Worm (Caenorhabditis elegans): Measurements from ENCODE around the gene C15H7.4.

- TF ChIP-seq ama-1 (optimal IDR thresholded peaks at IDR 0.05) (no peak), B0310.2 (tag; optimal IDR thresholded peaks at IDR 0.05) (no peak), hnd-1 (tag; optimal IDR thresholded peaks at IDR 0.05) (no peak), scrt-1 (GFP tag; IDR thresholded peaks at IDR 0.05) (no peak), sea-1 (GFP tag; conservative IDR thresholded peaks at IDR 0.05) (no peak), ets-7 (tag; optimal IDR thresholded peaks at IDR 0.05) (no peak), aly-1 (tag; optimal IDR thresholded peaks at IDR 0.05) (no peak), flt-1 (GFP tag; IDR thresholded peaks at IDR 0.05) (no peak), tra-4 (tag; optimal IDR thresholded peaks at IDR 0.05) (no peak), tbx-37 (GFP tag; conservative IDR thresholded peaks at IDR 0.05) (no peak), ceh-36 (tag; optimal IDR thresholded peaks at IDR 0.05) (no peak)
Observed at ce11 chrIII:9664484-9665221, 9.0 kb upstream of the C15H7.4 start.

All from whole organism, early embryonic.